Worm (Caenorhabditis elegans) whole organism, young adult: ENCODE results near the gene fbxa-224.

Experiments
- C06A6.2 ChIP-seq: fragments of 200-800 bp; sonication (Bioruptor generic); conservative IDR thresholded peaks from 2 replicates; pipeline ENCODE4 v1.3.6; 2022; ENCODE audit warnings: missing genetic modification characterization, missing compliant biosample characterization
- K11D2.4 ChIP-seq: fragments of 200-800 bp; sonication (Bioruptor generic); IDR thresholded peaks from 2 replicates; pipeline ENCODE4 v1.3.6; 2022; ENCODE audit warnings: missing genetic modification reagents, missing genetic modification characterization, missing compliant biosample characterization
- athp-1 ChIP-seq: sonication (generic microtip); optimal IDR thresholded peaks from 2 replicates; lab custom pipeline; 2017; ENCODE audit warnings: mild to moderate bottlenecking, missing genetic modification characterization, missing compliant biosample characterization
- die-1 ChIP-seq: sonication (generic microtip); optimal IDR thresholded peaks from 2 replicates; lab custom pipeline; 2016; ENCODE audit warnings: missing genotype, mild to moderate bottlenecking, missing genetic modification characterization, missing compliant biosample characterization
- nhr-27 ChIP-seq: fragments of 200-800 bp; sonication (Bioruptor generic); optimal IDR thresholded peaks from 2 replicates; lab custom pipeline; 2018; ENCODE audit warnings: mild to moderate bottlenecking, missing genetic modification characterization, moderate library complexity, missing compliant biosample characterization
- pha-4 ChIP-seq: fragments of 150-350 bp; sonication (generic microtip); optimal IDR thresholded peaks from 2 replicates; lab custom pipeline; 2014; ENCODE audit warnings: missing biosample characterization, missing genetic modification reagents, missing genetic modification characterization
- tlf-1 ChIP-seq: fragments of 200-800 bp; sonication (Bioruptor generic); optimal IDR thresholded peaks from 2 replicates; lab custom pipeline; 2018; ENCODE audit warnings: mild to moderate bottlenecking, missing genetic modification characterization, missing compliant biosample characterization
- unc-62 ChIP-seq: fragments of 150-350 bp; optimal IDR thresholded peaks from 2 replicates; lab custom pipeline; 2014; ENCODE audit warnings: missing biosample characterization, missing genetic modification reagents, missing genetic modification characterization

DNA sequence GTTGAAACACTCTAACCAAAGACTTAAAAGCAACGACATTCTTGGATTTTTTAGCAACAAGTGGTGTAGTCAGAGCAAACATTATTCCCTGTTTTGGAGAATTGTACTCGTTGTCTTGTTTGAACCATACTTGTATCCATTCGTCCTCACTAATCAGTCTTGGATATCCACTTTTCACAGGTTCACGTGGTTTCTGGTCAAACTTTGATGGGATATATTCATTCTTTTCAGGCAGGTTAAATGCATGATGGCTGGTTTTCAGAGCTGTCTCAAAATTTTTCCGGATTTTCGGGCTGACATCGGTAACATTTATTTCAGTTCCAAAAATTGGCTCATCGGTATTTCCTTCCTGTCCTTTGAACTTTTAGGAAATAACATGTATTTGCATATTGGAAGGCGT is 26.5 kb downstream of the fbxa-224 start:
- TF ChIP-seq pha-4 (tag; lab: Kevin White, UChicago) (no peak), athp-1 (no peak), die-1 (tag; lab: Kevin White, UChicago) (no peak), tlf-1 (GFP tag; lab: Kevin White, UChicago) (no peak), K11D2.4 (no peak), unc-62 (no peak), C06A6.2 (GFP tag; lab: Robert Waterston, UW) (no peak), nhr-27 (no peak)
